Fruit fly (Drosophila melanogaster): ENCODE data around the gene Tango5.

- no peak for TF ChIP-seq CG8478 (optimal IDR thresholded peaks at IDR 0.05)
- no peak for TF ChIP-seq CTCF (optimal IDR thresholded peaks at IDR 0.05)
Measured at dm6 chrX:10732733-10733455, 31.3 kb downstream of the Tango5 start.

Data from S2 (cell line).